Worm (Caenorhabditis elegans) whole organism, early embryonic: ENCODE data around the gene clec-148.

Source experiments
- B0310.2 ChIP-seq: sonication (generic microtip); optimal IDR thresholded peaks from 2 replicates; lab custom pipeline; 2016; ENCODE audit warnings: mild to moderate bottlenecking, missing genetic modification characterization, missing compliant biosample characterization
- F13C5.2 ChIP-seq: sonication (generic microtip); optimal IDR thresholded peaks from 2 replicates; lab custom pipeline; 2017; ENCODE audit warnings: mild to moderate bottlenecking, missing genetic modification characterization, inconsistent platforms, missing compliant biosample characterization
- aly-1 ChIP-seq: sonication (generic microtip); optimal IDR thresholded peaks from 2 replicates; lab custom pipeline; 2016; ENCODE audit warnings: missing genetic modification characterization, missing compliant biosample characterization
- ama-1 ChIP-seq: fragments of 150-350 bp; optimal IDR thresholded peaks from 2 replicates; lab custom pipeline; 2014
- ceh-13 ChIP-seq: fragments of 200-800 bp; sonication (Bioruptor generic); optimal IDR thresholded peaks from 2 replicates; lab custom pipeline; 2018; ENCODE audit warnings: mild to moderate bottlenecking, missing genetic modification characterization, missing compliant biosample characterization
- ceh-36 ChIP-seq: sonication (generic microtip); optimal IDR thresholded peaks from 2 replicates; lab custom pipeline; 2016; ENCODE audit warnings: missing genetic modification characterization, inconsistent platforms, missing compliant biosample characterization
- ets-7 ChIP-seq: sonication (generic microtip); optimal IDR thresholded peaks from 2 replicates; lab custom pipeline; 2016; ENCODE audit warnings: missing genotype, missing genetic modification characterization, missing compliant biosample characterization
- flt-1 ChIP-seq: fragments of 200-800 bp; sonication (Bioruptor generic); IDR thresholded peaks from 2 replicates; pipeline ENCODE4 v1.3.6; 2022; ENCODE audit warnings: missing genetic modification characterization, missing compliant biosample characterization
- hmbx-1 ChIP-seq: sonication (generic microtip); optimal IDR thresholded peaks from 2 replicates; lab custom pipeline; 2016; ENCODE audit warnings: mild to moderate bottlenecking, missing genetic modification characterization, missing compliant biosample characterization
- hmg-4 ChIP-seq: fragments of 200-800 bp; sonication (Bioruptor generic); optimal IDR thresholded peaks from 2 replicates; lab custom pipeline; 2018; ENCODE audit warnings: mild to moderate bottlenecking, missing genetic modification characterization, missing compliant biosample characterization
- hnd-1 ChIP-seq: sonication (generic microtip); optimal IDR thresholded peaks from 2 replicates; lab custom pipeline; 2016; ENCODE audit warnings: missing genetic modification characterization, missing compliant biosample characterization
- pes-1 ChIP-seq: fragments of 200-800 bp; sonication (Bioruptor generic); IDR thresholded peaks from 2 replicates; pipeline ENCODE4 v1.3.6; 2022; ENCODE audit warnings: missing genetic modification reagents, missing genetic modification characterization, missing compliant biosample characterization
- scrt-1 ChIP-seq: fragments of 200-800 bp; sonication (Bioruptor generic); IDR thresholded peaks from 2 replicates; pipeline ENCODE4 v1.3.6; 2022; ENCODE audit warnings: missing genetic modification characterization, missing compliant biosample characterization
- sea-1 ChIP-seq: fragments of 200-800 bp; sonication (Bioruptor generic); conservative IDR thresholded peaks from 2 replicates; pipeline ENCODE4 v1.3.6; 2022; ENCODE audit warnings: missing genetic modification characterization, missing compliant biosample characterization
- tbx-11 ChIP-seq: fragments of 200-800 bp; sonication (Bioruptor generic); IDR thresholded peaks from 2 replicates; pipeline ENCODE4 v1.3.6; 2022; ENCODE audit warnings: missing genetic modification characterization, missing compliant biosample characterization
- tbx-37 ChIP-seq: fragments of 200-800 bp; sonication (Bioruptor generic); conservative IDR thresholded peaks from 2 replicates; pipeline ENCODE4 v1.3.6; 2022; ENCODE audit warnings: missing genetic modification reagents, missing genetic modification characterization, missing compliant biosample characterization
- tra-4 ChIP-seq: sonication (generic microtip); optimal IDR thresholded peaks from 2 replicates; lab custom pipeline; 2017; ENCODE audit warnings: missing genetic modification characterization, missing compliant biosample characterization

The clec-148 gene

ce11 chrIII:175733-176132 lies at the start of gene clec-148:
TSS of gene clec-148 (minus strand) at chrIII:175833.
- TF ChIP-seq B0310.2 (tag; lab: Kevin White, UChicago) (no peak), tbx-11 (GFP tag; lab: Robert Waterston, UW) (no peak), hnd-1 (tag; lab: Kevin White, UChicago) (no peak), ceh-13 (GFP tag; lab: Kevin White, UChicago) (no peak), sea-1 (no peak), tbx-37 (GFP tag; lab: Robert Waterston, UW) (no peak), hmg-4 (no peak), ama-1 (no peak), F13C5.2 (tag; lab: Kevin White, UChicago) (no peak), scrt-1 (no peak), pes-1 (GFP tag; lab: Robert Waterston, UW) (no peak), hmbx-1 (tag; lab: Kevin White, UChicago) (no peak), tra-4 (tag; lab: Kevin White, UChicago) (no peak)

ce11 chrIII:222508-222907 lies 46.9 kb upstream of the clec-148 start:
- TF ChIP-seq aly-1: no peak
- no peak for TF ChIP-seq tbx-11 (GFP tag; lab: Robert Waterston, UW)
- TF ChIP-seq sea-1: no peak
- TF ChIP-seq ceh-36 (tag; lab: Kevin White, UChicago): no peak
- no peak for TF ChIP-seq pes-1 (GFP tag; lab: Robert Waterston, UW)
- no peak for TF ChIP-seq tra-4 (tag; lab: Kevin White, UChicago)
- TF ChIP-seq ama-1: no peak
- no peak for TF ChIP-seq hnd-1 (tag; lab: Kevin White, UChicago)

- TF ChIP-seq ceh-36 (tag; lab: Kevin White, UChicago) (no peak), hnd-1 (tag; lab: Kevin White, UChicago) (no peak), pes-1 (GFP tag; lab: Robert Waterston, UW) (no peak), ceh-13 (GFP tag; lab: Kevin White, UChicago) (no peak), tbx-11 (GFP tag; lab: Robert Waterston, UW) (no peak), aly-1 (no peak), tra-4 (tag; lab: Kevin White, UChicago) (no peak), ets-7 (tag; lab: Kevin White, UChicago) (no peak), hmbx-1 (tag; lab: Kevin White, UChicago) (no peak), flt-1 (GFP tag; lab: Robert Waterston, UW) (no peak), B0310.2 (tag; lab: Kevin White, UChicago) (no peak), sea-1 (no peak), hmg-4 (no peak), F13C5.2 (tag; lab: Kevin White, UChicago) (no peak), ama-1 (no peak), scrt-1 (no peak), tbx-37 (GFP tag; lab: Robert Waterston, UW) (no peak)
These were observed 44.7 kb upstream of the clec-148 start for ce11 chrIII:220368-220767.

- TF ChIP-seq ets-7 (tag; lab: Kevin White, UChicago) (no peak), B0310.2 (tag; lab: Kevin White, UChicago) (no peak), sea-1 (no peak), scrt-1 (no peak), hmg-4 (no peak), tbx-37 (GFP tag; lab: Robert Waterston, UW) (no peak), ceh-13 (GFP tag; lab: Kevin White, UChicago) (no peak), tbx-11 (GFP tag; lab: Robert Waterston, UW) (no peak), ama-1 (no peak), ceh-36 (tag; lab: Kevin White, UChicago) (no peak), flt-1 (GFP tag; lab: Robert Waterston, UW) (no peak), hnd-1 (tag; lab: Kevin White, UChicago) (no peak), pes-1 (GFP tag; lab: Robert Waterston, UW) (no peak), aly-1 (no peak), tra-4 (tag; lab: Kevin White, UChicago) (no peak), F13C5.2 (tag; lab: Kevin White, UChicago) (no peak), hmbx-1 (tag; lab: Kevin White, UChicago) (no peak)
These were observed 35.8 kb upstream of the clec-148 start for ce11 chrIII:211387-211786.

- no peak for TF ChIP-seq B0310.2 (tag; lab: Kevin White, UChicago)
- no peak for TF ChIP-seq flt-1 (GFP tag; lab: Robert Waterston, UW)
- TF ChIP-seq scrt-1: no peak
- TF ChIP-seq hmg-4: no peak
- TF ChIP-seq tbx-11 (GFP tag; lab: Robert Waterston, UW): no peak
These were observed 34.1 kb upstream of the clec-148 start, which contains the start of gene klp-20 for ce11 chrIII:209695-210091. TSS of gene klp-20 (plus strand) at chrIII:209992.

- TF ChIP-seq scrt-1 (no peak), aly-1 (no peak), ama-1 (no peak), tra-4 (tag; lab: Kevin White, UChicago) (no peak), ets-7 (tag; lab: Kevin White, UChicago) (no peak), flt-1 (GFP tag; lab: Robert Waterston, UW) (no peak), F13C5.2 (tag; lab: Kevin White, UChicago) (no peak), hmg-4 (no peak), pes-1 (GFP tag; lab: Robert Waterston, UW) (no peak), tbx-11 (GFP tag; lab: Robert Waterston, UW) (no peak), ceh-13 (GFP tag; lab: Kevin White, UChicago) (no peak)
These were observed 33.4 kb upstream of the clec-148 start for ce11 chrIII:208793-209694.

ce11 chrIII:207023-207422 lies 31.4 kb upstream of the clec-148 start, which contains the start of gene W10C4.1:
TSS of gene W10C4.1 (minus strand) at chrIII:207123.
- TF ChIP-seq ceh-36 (tag; lab: Kevin White, UChicago) (no peak), scrt-1 (no peak), ceh-13 (GFP tag; lab: Kevin White, UChicago) (no peak), tra-4 (tag; lab: Kevin White, UChicago) (no peak), hmg-4 (no peak), B0310.2 (tag; lab: Kevin White, UChicago) (no peak), ama-1 (no peak), aly-1 (no peak), ets-7 (tag; lab: Kevin White, UChicago) (no peak), sea-1 (no peak), tbx-11 (GFP tag; lab: Robert Waterston, UW) (no peak), tbx-37 (GFP tag; lab: Robert Waterston, UW) (no peak), pes-1 (GFP tag; lab: Robert Waterston, UW) (no peak), hnd-1 (tag; lab: Kevin White, UChicago) (no peak), flt-1 (GFP tag; lab: Robert Waterston, UW) (no peak), F13C5.2 (tag; lab: Kevin White, UChicago) (no peak), hmbx-1 (tag; lab: Kevin White, UChicago) (no peak)
